Worm (Caenorhabditis elegans): ENCODE measurements around the gene Y48E1C.2.

The Y48E1C.2 gene

ce11 chrII:13472101-13472500 lies 47.8 kb downstream of the Y48E1C.2 start, which contains the start of gene E01G4.5:
TSS of gene E01G4.5 (plus strand) at chrII:13472401.
- TF ChIP-seq ztf-11 (tag; optimal IDR thresholded peaks at IDR 0.05) (no peak), dmd-9 (GFP tag; IDR thresholded peaks at IDR 0.05) (no peak), Y5F2A.4 (GFP tag; optimal IDR thresholded peaks at IDR 0.05) (no peak), arid-1 (GFP tag; conservative IDR thresholded peaks at IDR 0.05) (no peak), pha-4 (GFP tag; IDR thresholded peaks at IDR 0.05) (no peak), pha-4 (tag; optimal IDR thresholded peaks at IDR 0.05) (no peak), ceh-28 (tag; optimal IDR thresholded peaks at IDR 0.05) (no peak), daf-16 (GFP tag; optimal IDR thresholded peaks at IDR 0.05) (no peak), daf-16 (tag; optimal IDR thresholded peaks at IDR 0.05) (no peak), snpc-1.2 (GFP tag; IDR thresholded peaks at IDR 0.05) (no peak), lin-29 (GFP tag; IDR thresholded peaks at IDR 0.05) (no peak), saeg-2 (GFP tag; IDR thresholded peaks at IDR 0.05) (no peak), ceh-32 (tag; optimal IDR thresholded peaks at IDR 0.05; ENCODE audit: poor library complexity) (no peak), hmg-1.1 (GFP tag; IDR thresholded peaks at IDR 0.05) (no peak), snpc-4 (tag; optimal IDR thresholded peaks at IDR 0.05) (no peak), nhr-111 (GFP tag; optimal IDR thresholded peaks at IDR 0.05) (no peak)

ce11 chrII:13477230-13477629 lies 52.9 kb downstream of the Y48E1C.2 start:
- TF ChIP-seq ZK546.5 (tag; optimal IDR thresholded peaks at IDR 0.05), result no peak
- TF ChIP-seq set-16 (GFP tag; IDR thresholded peaks at IDR 0.05), result no peak
- TF ChIP-seq mep-1 (tag; optimal IDR thresholded peaks at IDR 0.05), result peak; percentile 42
- TF ChIP-seq mdl-1 (tag; optimal IDR thresholded peaks at IDR 0.05), result no peak
- no peak for TF ChIP-seq daf-19 (GFP tag; conservative IDR thresholded peaks at IDR 0.05)
- peak; percentile 15; the same call in 1 of the 2 replicates for TF ChIP-seq T26A8.4 (GFP tag; IDR thresholded peaks at IDR 0.05)
- peak in 1 of 2 experiments; percentile 79 for TF ChIP-seq lsy-2 (tag; optimal IDR thresholded peaks at IDR 0.05)
- TF ChIP-seq nhr-11 (tag; optimal IDR thresholded peaks at IDR 0.05), result no peak
- no peak for TF ChIP-seq pha-4 (GFP tag; IDR thresholded peaks at IDR 0.05)
- TF ChIP-seq pha-4 (tag; optimal IDR thresholded peaks at IDR 0.05), result peak; percentile 24
- peak; percentile 55 for TF ChIP-seq dve-1 (tag; optimal IDR thresholded peaks at IDR 0.05; ENCODE audit: insufficient read depth)
- TF ChIP-seq ceh-20 (GFP tag; IDR thresholded peaks at IDR 0.05), result no peak
- TF ChIP-seq unc-130 (GFP tag; optimal IDR thresholded peaks at IDR 0.05), result no peak
- TF ChIP-seq lin-13 (GFP tag; optimal IDR thresholded peaks at IDR 0.05), result no peak
- no peak for TF ChIP-seq fos-1 (tag; optimal IDR thresholded peaks at IDR 0.05)
- TF ChIP-seq zip-2 (tag; optimal IDR thresholded peaks at IDR 0.05), result no peak
- TF ChIP-seq sdz-12 (GFP tag; optimal IDR thresholded peaks at IDR 0.05), result no peak
- TF ChIP-seq lir-3 (tag; optimal IDR thresholded peaks at IDR 0.05), result no peak
- TF ChIP-seq daf-16 (GFP tag; optimal IDR thresholded peaks at IDR 0.05), result no peak
- peak; percentile 1 for TF ChIP-seq daf-16 (tag; optimal IDR thresholded peaks at IDR 0.05)
- TF ChIP-seq hmg-1.1 (GFP tag; IDR thresholded peaks at IDR 0.05), result peak; percentile 48; the same call in 1 of the 2 replicates
- TF ChIP-seq tra-1 (GFP tag; IDR thresholded peaks at IDR 0.05), result no peak
- TF ChIP-seq arid-1 (GFP tag; conservative IDR thresholded peaks at IDR 0.05), result no peak
- no peak for TF ChIP-seq madf-5 (GFP tag; IDR thresholded peaks at IDR 0.05)
- TF ChIP-seq lin-38 (GFP tag; IDR thresholded peaks at IDR 0.05), result peak; percentile 94
- TF ChIP-seq lin-1 (GFP tag; IDR thresholded peaks at IDR 0.05), result no peak
- TF ChIP-seq F10B5.3 (tag; optimal IDR thresholded peaks at IDR 0.05), result no peak
- TF ChIP-seq nhr-41 (GFP tag; IDR thresholded peaks at IDR 0.05), result no peak
- peak in 1 of 2 experiments; percentile 5 for TF ChIP-seq hif-1 (tag; optimal IDR thresholded peaks at IDR 0.05)
- peak; percentile 29; the same call in 1 of the 2 replicates for TF ChIP-seq dmd-6 (GFP tag; IDR thresholded peaks at IDR 0.05)
- TF ChIP-seq madf-9 (GFP tag; conservative IDR thresholded peaks at IDR 0.05), result no peak
- TF ChIP-seq rbr-2 (tag; optimal IDR thresholded peaks at IDR 0.05), result peak; percentile 7
- TF ChIP-seq zag-1 (tag; optimal IDR thresholded peaks at IDR 0.05), result no peak
- no peak for TF ChIP-seq daf-8 (GFP tag; IDR thresholded peaks at IDR 0.05)
- TF ChIP-seq Y5F2A.4 (GFP tag; optimal IDR thresholded peaks at IDR 0.05), result no peak
- 0 out of 2 replicates have a peak, but pooled peaks have one; percentile 22 for TF ChIP-seq egl-43 (GFP tag; IDR thresholded peaks at IDR 0.05)
- peak; percentile 61; the same call in 1 of the 2 replicates for TF ChIP-seq lin-29 (GFP tag; IDR thresholded peaks at IDR 0.05)
- TF ChIP-seq saeg-2 (GFP tag; IDR thresholded peaks at IDR 0.05), result no peak
- TF ChIP-seq skn-1 (tag; optimal IDR thresholded peaks at IDR 0.05), result no peak
- TF ChIP-seq nhr-28 (tag; optimal IDR thresholded peaks at IDR 0.05), result peak; percentile 36
- TF ChIP-seq ceh-28 (tag; optimal IDR thresholded peaks at IDR 0.05), result no peak
- no peak for TF ChIP-seq D1046.2 (GFP tag; IDR thresholded peaks at IDR 0.05)
- no peak for TF ChIP-seq nhr-77 (tag; optimal IDR thresholded peaks at IDR 0.05)
